Worm (Caenorhabditis elegans) whole organism, L4/young adult: ENCODE data around the gene srz-44.
"Not testable (repeated sequence)": the region's sequence is repeated elsewhere in the genome, so short reads cannot be mapped to it uniquely, and the experiment has no call there.

ENCODE experiments used
- W03F9.2 ChIP-seq: fragments of 150-350 bp; optimal IDR thresholded peaks from 2 replicates; lab custom pipeline; 2014; ENCODE audit warnings: missing biosample characterization, missing genetic modification characterization
- dao-5 ChIP-seq: sonication (generic microtip); optimal IDR thresholded peaks from 2 replicates; lab custom pipeline; 2016; ENCODE audit warnings: missing genotype, missing genetic modification characterization, moderate library complexity, missing compliant biosample characterization
- him-1 ChIP-seq: sonication (generic microtip); optimal IDR thresholded peaks from 2 replicates; lab custom pipeline; 2016; ENCODE audit warnings: missing genotype, missing genetic modification reagents, missing genetic modification characterization, missing compliant biosample characterization

ce11 chrV:15670139-15670538, 31.4 kb upstream of the srz-44 start, which contains the start of gene K06B4.15:
- TF ChIP-seq W03F9.2, dao-5, him-1 (tag; lab: Kevin White, UChicago): not testable (repeated sequence)
